Worm (Caenorhabditis elegans) whole organism, L4/young adult: ENCODE data around the gene peb-1.

ENCODE experiments used
- W03F9.2 ChIP-seq: fragments of 150-350 bp; optimal IDR thresholded peaks from 2 replicates; lab custom pipeline; 2014; ENCODE audit warnings: missing biosample characterization, missing genetic modification characterization
- him-1 ChIP-seq: sonication (generic microtip); optimal IDR thresholded peaks from 2 replicates; lab custom pipeline; 2016; ENCODE audit warnings: missing genotype, missing genetic modification reagents, missing genetic modification characterization, missing compliant biosample characterization

ce11 chrX:2204963-2205362, 5.9 kb upstream of the peb-1 start, which contains the start of gene T24C12.4:
- no peak for TF ChIP-seq W03F9.2 (tag; lab: Kevin White, UChicago)
- no peak for TF ChIP-seq him-1 (tag; lab: Kevin White, UChicago)
